Fruit fly (Drosophila melanogaster) ovary, adult (tissue): ENCODE measurements around the gene Snr1.

ENCODE experiments used
- CG17801 ChIP-seq: fragments of 200-800 bp; optimal IDR thresholded peaks from 2 replicates; lab custom pipeline; 2019; ENCODE audit warnings: missing biosample characterization, mild to moderate bottlenecking, missing genetic modification characterization, moderate library complexity; ENCODE audit not compliant: partially characterized antibody

Snr1 gene

DNA sequence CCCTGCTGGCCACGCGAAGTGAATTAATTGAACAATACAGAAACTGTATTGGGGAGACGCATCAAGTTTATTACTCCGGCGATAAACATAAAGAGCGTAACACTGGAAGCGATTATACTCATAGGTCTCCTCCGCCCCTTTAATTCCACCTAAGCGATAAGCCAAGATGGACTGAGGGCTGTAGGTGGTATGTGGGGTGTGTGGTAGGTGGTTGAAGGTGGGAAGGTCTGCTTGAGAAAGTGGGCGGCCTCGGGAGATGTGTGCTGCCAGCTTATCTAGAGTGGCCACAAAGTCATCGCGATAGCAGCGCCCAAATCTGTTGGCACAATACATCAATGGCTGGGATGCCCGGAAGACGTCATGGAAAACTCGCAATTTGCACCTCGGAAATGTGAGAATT is 26.9 kb downstream of the Snr1 start:
- TF ChIP-seq CG17801 (GFP tag; lab: Kevin White, UChicago), result no peak

dm6 chr3R:5502646-5503045 is 31.9 kb downstream of the Snr1 start, which contains the start of gene NKCC:
Gene NKCC (minus strand): TSS chr3R:5502702.
- TF ChIP-seq CG17801 (GFP tag; lab: Kevin White, UChicago), result no peak

DNA sequence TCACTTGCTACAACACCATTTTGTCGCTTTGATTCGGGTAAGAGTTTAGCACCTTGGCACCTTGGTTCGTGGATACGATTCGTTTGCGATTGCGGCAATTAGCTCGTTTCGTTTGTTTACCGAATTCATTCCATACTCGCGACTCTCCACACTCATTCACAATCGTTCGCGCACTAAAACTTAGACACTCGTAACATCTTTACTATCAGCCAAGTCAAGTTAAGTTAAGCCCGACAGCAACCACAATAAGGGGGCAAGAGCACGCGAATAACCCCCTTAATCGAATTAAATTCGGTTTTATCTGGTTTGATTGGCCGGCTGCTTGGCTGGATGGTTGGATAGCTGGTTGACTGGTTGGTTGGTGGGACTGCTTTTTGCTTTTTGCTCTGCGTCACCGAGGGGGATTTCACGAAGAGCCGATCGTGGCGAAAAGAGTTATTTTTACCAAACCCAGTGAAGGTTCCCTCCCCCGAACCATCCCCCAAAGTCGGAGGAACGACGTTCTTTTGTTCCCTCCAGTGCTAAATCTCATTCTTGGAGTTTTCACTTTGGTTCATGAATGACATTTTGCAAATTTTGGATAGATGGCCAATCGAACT is 33.2 kb downstream of the Snr1 start:
- TF ChIP-seq CG17801 (GFP tag; lab: Kevin White, UChicago), result no peak

- TF ChIP-seq CG17801 (GFP tag; lab: Kevin White, UChicago), result no peak
These were observed 44.0 kb downstream of the Snr1 start for dm6 chr3R:5514759-5515158.

dm6 chr3R:5516582-5517001 is 45.9 kb downstream of the Snr1 start:
- TF ChIP-seq CG17801 (GFP tag; lab: Kevin White, UChicago), result no peak

DNA sequence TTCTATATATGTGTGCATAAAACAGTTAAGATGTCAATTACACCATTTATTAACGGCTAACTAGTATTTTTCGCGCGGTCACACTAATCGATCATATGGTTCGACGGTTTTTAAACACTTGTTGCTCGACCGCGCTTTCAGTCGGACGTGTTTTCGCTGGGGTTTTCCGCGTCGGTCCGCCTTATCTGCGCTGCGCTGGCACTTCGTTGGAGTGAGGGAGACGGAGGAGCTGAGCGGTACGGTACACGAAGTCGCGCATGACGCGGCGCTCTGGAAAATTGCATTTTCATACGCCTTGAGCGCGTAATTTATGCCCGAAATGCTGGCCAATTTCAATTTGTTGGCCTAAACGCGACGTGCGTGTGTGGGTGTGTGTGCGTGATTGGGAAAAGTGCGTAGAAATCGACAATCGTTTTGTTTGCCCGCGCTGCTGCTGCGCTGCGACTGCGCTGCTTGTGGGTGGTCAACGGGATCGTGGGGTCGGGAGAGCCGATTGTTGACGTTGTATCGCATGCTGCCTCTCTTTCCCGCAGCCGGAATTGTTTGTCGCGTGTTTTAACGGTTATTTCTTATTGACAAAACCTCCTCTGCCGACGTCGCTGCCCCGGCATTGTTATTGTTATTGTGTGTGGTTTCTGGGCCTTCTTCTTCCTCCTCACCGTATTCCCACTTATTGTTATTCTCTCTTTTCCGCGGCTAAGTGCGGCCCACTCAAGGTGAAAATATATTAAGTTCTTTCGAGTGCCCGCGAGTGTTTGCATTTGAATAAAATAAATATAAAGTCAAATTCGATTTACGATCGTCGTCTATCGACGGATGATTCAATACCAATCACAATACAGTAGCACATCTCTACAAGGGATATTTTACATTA is 46.5 kb downstream of the Snr1 start, which contains the start of gene Itpr:
Itpr (plus strand) TSS at position 116 of the 874 bp plus-strand sequence.
- peak; percentile 15 for TF ChIP-seq CG17801 (GFP tag; lab: Kevin White, UChicago)

- TF ChIP-seq CG17801 (GFP tag; lab: Kevin White, UChicago), result no peak
These were observed 47.1 kb downstream of the Snr1 start for dm6 chr3R:5517876-5518211.

DNA sequence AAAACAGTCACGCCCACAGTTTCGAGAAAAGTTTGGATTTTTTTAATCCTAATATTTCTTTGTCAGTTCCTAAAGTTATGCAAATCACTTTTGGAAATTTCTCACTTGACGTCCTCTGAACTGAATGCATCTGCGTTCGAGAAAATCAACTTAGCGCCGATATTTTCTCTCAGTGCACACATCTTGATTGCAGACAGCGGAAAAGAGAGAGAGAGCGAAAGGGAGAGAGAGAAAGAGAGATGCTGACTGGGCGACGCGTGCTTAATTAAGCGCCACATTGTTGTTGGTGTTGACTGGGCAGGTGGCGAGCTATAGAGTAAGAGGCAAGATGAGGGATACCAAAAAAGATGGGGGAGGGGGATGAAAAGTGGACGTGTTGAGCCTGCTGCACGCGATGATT is 47.9 kb downstream of the Snr1 start:
- TF ChIP-seq CG17801 (GFP tag; lab: Kevin White, UChicago), result no peak

- no peak for TF ChIP-seq CG17801 (GFP tag; lab: Kevin White, UChicago)
These were observed 49.1 kb downstream of the Snr1 start for dm6 chr3R:5519789-5520188.

- TF ChIP-seq CG17801 (GFP tag; lab: Kevin White, UChicago), result peak; percentile 58
These were observed 49.8 kb downstream of the Snr1 start for dm6 chr3R:5520566-5520965.
